Worm (Caenorhabditis elegans) whole organism, young adult: Measurements from ENCODE around the gene atf-8.
A peak's percentile ranks its signal among the peaks of the same experiment; 100 is the strongest.
"Not testable (repeated sequence)": the region's sequence is repeated elsewhere in the genome, so short reads cannot be mapped to it uniquely, and the experiment has no call there.

Experiments
- B0019.2 ChIP-seq: fragments of 200-800 bp; sonication (Bioruptor generic); conservative IDR thresholded peaks from 2 replicates; pipeline ENCODE4 v1.3.6; 2022; ENCODE audit warnings: missing genetic modification reagents, missing genetic modification characterization, missing compliant biosample characterization
- B0035.1 ChIP-seq: sonication (generic microtip); optimal IDR thresholded peaks from 2 replicates; lab custom pipeline; 2016; ENCODE audit warnings: missing genetic modification characterization, mild to moderate bottlenecking, missing compliant biosample characterization, missing genotype, missing genetic modification reagents
- D2030.7 ChIP-seq: fragments of 200-800 bp; sonication (Bioruptor generic); IDR thresholded peaks from 2 replicates; pipeline ENCODE4 v1.3.6; 2022; ENCODE audit warnings: missing genetic modification reagents, missing genetic modification characterization, missing compliant biosample characterization
- F33H1.4 ChIP-seq: fragments of 200-800 bp; sonication (Bioruptor generic); IDR thresholded peaks from 2 replicates; pipeline ENCODE4 v1.3.6; 2022; ENCODE audit warnings: missing genetic modification reagents, missing genetic modification characterization, missing compliant biosample characterization
- F55B11.4 ChIP-seq: sonication (generic microtip); optimal IDR thresholded peaks from 2 replicates; lab custom pipeline; 2016; ENCODE audit warnings: missing compliant biosample characterization, missing genetic modification characterization, borderline replicate concordance; ENCODE audit not compliant: insufficient read depth
- F57A8.1 ChIP-seq: fragments of 200-800 bp; sonication (Bioruptor generic); optimal IDR thresholded peaks from 2 replicates; lab custom pipeline; 2018; ENCODE audit warnings: mild to moderate bottlenecking, missing genetic modification characterization, moderate library complexity, missing compliant biosample characterization
- K11D2.4 ChIP-seq: fragments of 200-800 bp; sonication (Bioruptor generic); IDR thresholded peaks from 2 replicates; pipeline ENCODE4 v1.3.6; 2022; ENCODE audit warnings: missing genetic modification reagents, missing genetic modification characterization, missing compliant biosample characterization
- K12H6.12 ChIP-seq: fragments of 200-800 bp; sonication (Bioruptor generic); optimal IDR thresholded peaks from 2 replicates; lab custom pipeline; 2018; ENCODE audit warnings: mild to moderate bottlenecking, missing genetic modification characterization, missing compliant biosample characterization
- T26A5.8 ChIP-seq: sonication (generic microtip); optimal IDR thresholded peaks from 2 replicates; lab custom pipeline; 2016; ENCODE audit warnings: missing genetic modification characterization, missing compliant biosample characterization
- Y95B8A.8 ChIP-seq: fragments of 200-800 bp; sonication (Bioruptor generic); IDR thresholded peaks from 2 replicates; pipeline ENCODE4 v1.3.6; 2022; ENCODE audit warnings: missing genetic modification reagents, missing genetic modification characterization, missing compliant biosample characterization
- attf-6 ChIP-seq: fragments of 200-800 bp; sonication (Bioruptor generic); IDR thresholded peaks from 2 replicates; pipeline ENCODE4 v1.3.6; 2022; ENCODE audit warnings: missing genetic modification reagents, missing genetic modification characterization, missing compliant biosample characterization
- bed-2 ChIP-seq: fragments of 200-800 bp; sonication (Bioruptor generic); IDR thresholded peaks from 2 replicates; pipeline ENCODE4 v1.3.6; 2022; ENCODE audit warnings: missing genetic modification reagents, missing genetic modification characterization, missing compliant biosample characterization
- cebp-1 ChIP-seq, 2 experiments: fragments of 200-800 bp in 1 of 2; sonication (Bioruptor generic) in 1 of 2; sonication (generic microtip) in 1 of 2; IDR thresholded peaks in 1 of 2; optimal IDR thresholded peaks in 1 of 2; 2 replicates each; pipeline versions ENCODE4 v1.3.6 to Lab custom; 2017 to 2022; ENCODE audit warnings: missing compliant biosample characterization in 2 of 2, missing genetic modification characterization in 2 of 2, mild to moderate bottlenecking in 1 of 2, missing genetic modification reagents in 1 of 2, moderate library complexity in 1 of 2
- ceh-58 ChIP-seq: fragments of 200-800 bp; sonication (Bioruptor generic); IDR thresholded peaks from 2 replicates; pipeline ENCODE4 v1.3.6; 2022; ENCODE audit warnings: missing genetic modification characterization, missing compliant biosample characterization
- ceh-91 ChIP-seq: fragments of 200-800 bp; sonication (Bioruptor generic); IDR thresholded peaks from 2 replicates; pipeline ENCODE4 v1.3.6; 2022; ENCODE audit warnings: missing genetic modification reagents, missing genetic modification characterization, missing compliant biosample characterization
- efl-1 ChIP-seq: fragments of 150-350 bp; optimal IDR thresholded peaks from 2 replicates; lab custom pipeline; 2014; ENCODE audit warnings: missing biosample characterization, missing genetic modification reagents, missing genetic modification characterization
- egrh-3 ChIP-seq: fragments of 200-800 bp; sonication (Bioruptor generic); IDR thresholded peaks from 2 replicates; pipeline ENCODE4 v1.3.6; 2022; ENCODE audit warnings: missing genetic modification reagents, missing genetic modification characterization, missing compliant biosample characterization
- ekl-4 ChIP-seq: fragments of 200-800 bp; sonication (Bioruptor generic); IDR thresholded peaks from 2 replicates; pipeline ENCODE4 v1.3.6; 2022; ENCODE audit warnings: missing genetic modification reagents, missing genetic modification characterization, missing compliant biosample characterization
- hmg-1.2 ChIP-seq: fragments of 200-800 bp; sonication (Bioruptor generic); IDR thresholded peaks from 2 replicates; pipeline ENCODE4 v1.3.6; 2022; ENCODE audit warnings: missing genetic modification reagents, missing genetic modification characterization, missing compliant biosample characterization
- lin-40 ChIP-seq: sonication (generic microtip); optimal IDR thresholded peaks from 2 replicates; lab custom pipeline; 2016; ENCODE audit warnings: missing genetic modification characterization, mild to moderate bottlenecking, missing compliant biosample characterization, missing genotype, missing genetic modification reagents
- lin-54 ChIP-seq: fragments of 200-800 bp; sonication (Bioruptor generic); optimal IDR thresholded peaks from 2 replicates; lab custom pipeline; 2018; ENCODE audit warnings: mild to moderate bottlenecking, missing genetic modification characterization, missing compliant biosample characterization
- madf-10 ChIP-seq: sonication (generic microtip); optimal IDR thresholded peaks from 2 replicates; lab custom pipeline; 2016; ENCODE audit warnings: mild to moderate bottlenecking, missing genetic modification characterization, missing compliant biosample characterization
- madf-8 ChIP-seq: fragments of 200-800 bp; sonication (Bioruptor generic); conservative IDR thresholded peaks from 2 replicates; pipeline ENCODE4 v1.3.6; 2022; ENCODE audit warnings: missing genetic modification reagents, missing genetic modification characterization, missing compliant biosample characterization
- mcd-1 ChIP-seq: fragments of 200-800 bp; sonication (Bioruptor generic); IDR thresholded peaks from 2 replicates; pipeline ENCODE4 v1.3.6; 2022; ENCODE audit warnings: missing genetic modification reagents, missing genetic modification characterization, missing compliant biosample characterization
- nhr-27 ChIP-seq: fragments of 200-800 bp; sonication (Bioruptor generic); optimal IDR thresholded peaks from 2 replicates; lab custom pipeline; 2018; ENCODE audit warnings: mild to moderate bottlenecking, missing genetic modification characterization, moderate library complexity, missing compliant biosample characterization
- pbrm-1 ChIP-seq: fragments of 200-800 bp; sonication (Bioruptor generic); IDR thresholded peaks from 2 replicates; pipeline ENCODE4 v1.3.6; 2022; ENCODE audit warnings: missing genetic modification reagents, missing genetic modification characterization, missing compliant biosample characterization
- pha-4 ChIP-seq: fragments of 150-350 bp; sonication (generic microtip); optimal IDR thresholded peaks from 2 replicates; lab custom pipeline; 2014; ENCODE audit warnings: missing biosample characterization, missing genetic modification reagents, missing genetic modification characterization
- rec-8 ChIP-seq, 2 experiments: sonication (generic microtip); optimal IDR thresholded peaks; 2 replicates each; lab custom pipeline; 2016; ENCODE audit warnings: mild to moderate bottlenecking in 2 of 2, missing genetic modification characterization in 2 of 2, missing genetic modification reagents in 2 of 2, missing genotype in 2 of 2, missing biosample characterization in 1 of 2, missing compliant biosample characterization in 1 of 2, moderate library complexity in 1 of 2
- tbx-9 ChIP-seq: sonication (generic microtip); optimal IDR thresholded peaks from 2 replicates; lab custom pipeline; 2016; ENCODE audit warnings: borderline replicate concordance, missing genetic modification characterization, inconsistent platforms, missing compliant biosample characterization
- zfh-2 ChIP-seq: fragments of 200-800 bp; sonication (Bioruptor generic); conservative IDR thresholded peaks from 2 replicates; pipeline ENCODE4 v1.3.6; 2022; ENCODE audit warnings: missing genetic modification reagents, missing genetic modification characterization, missing compliant biosample characterization
- ztf-26 ChIP-seq: sonication (generic microtip); optimal IDR thresholded peaks from 2 replicates; lab custom pipeline; 2017; ENCODE audit warnings: missing genetic modification characterization, missing compliant biosample characterization
- ztf-3 ChIP-seq: fragments of 200-800 bp; sonication (Bioruptor generic); optimal IDR thresholded peaks from 2 replicates; lab custom pipeline; 2018; ENCODE audit warnings: mild to moderate bottlenecking, missing genetic modification characterization, missing compliant biosample characterization

atf-8 gene

ce11 chrV:6105374-6105773 lies at the start of gene atf-8:
Gene atf-8 (plus strand): TSS chrV:6105607.
- no peak for TF ChIP-seq K11D2.4 (GFP tag; lab: Robert Waterston, UW)
- TF ChIP-seq rec-8 (tag; optimal IDR thresholded peaks at IDR 0.05; lab: Kevin White, UChicago) = no peak
- TF ChIP-seq madf-10 (tag; lab: Kevin White, UChicago) = no peak
- no peak for TF ChIP-seq F57A8.1 (GFP tag; lab: Kevin White, UChicago)
- TF ChIP-seq zfh-2 (GFP tag; lab: Robert Waterston, UW) = peak; percentile 66
- TF ChIP-seq T26A5.8 = no peak

ce11 chrV:6063330-6063729 lies 42.1 kb upstream of the atf-8 start, which contains the start of gene Y38A10A.2:
Gene Y38A10A.2 (minus strand): TSS chrV:6063430.
- TF ChIP-seq lin-54 (GFP tag; lab: Kevin White, UChicago) (no peak), B0019.2 (GFP tag; lab: Robert Waterston, UW) (no peak), egrh-3 (GFP tag; lab: Robert Waterston, UW) (no peak), attf-6 (GFP tag; lab: Robert Waterston, UW) (no peak), bed-2 (GFP tag; lab: Robert Waterston, UW) (no peak), F55B11.4 (tag; lab: Kevin White, UChicago) (no peak), hmg-1.2 (GFP tag; lab: Robert Waterston, UW) (no peak)

- TF ChIP-seq mcd-1 (GFP tag; lab: Robert Waterston, UW) = no peak
- no peak for TF ChIP-seq K12H6.12 (tag; lab: Kevin White, UChicago)
- TF ChIP-seq cebp-1 (GFP tag; IDR thresholded peaks at IDR 0.05; lab: Robert Waterston, UW) = no peak
- TF ChIP-seq cebp-1 (tag; optimal IDR thresholded peaks at IDR 0.05; lab: Kevin White, UChicago) = no peak
- TF ChIP-seq pbrm-1 = no peak
- TF ChIP-seq ztf-3 (GFP tag; lab: Kevin White, UChicago) = no peak
- TF ChIP-seq nhr-27 (tag; lab: Kevin White, UChicago) = no peak
- TF ChIP-seq pha-4 (tag; lab: Kevin White, UChicago) = no peak
- no peak for TF ChIP-seq efl-1 (GFP tag; lab: Kevin White, UChicago)
- TF ChIP-seq Y95B8A.8 (GFP tag; lab: Robert Waterston, UW) = no peak
- TF ChIP-seq ceh-91 = no peak
- TF ChIP-seq ceh-58 (GFP tag; lab: Robert Waterston, UW) = no peak
- no peak for TF ChIP-seq B0035.1 (tag; lab: Kevin White, UChicago)
- TF ChIP-seq tbx-9 = no peak
Measured at ce11 chrV:6067112-6067511, 38.3 kb upstream of the atf-8 start, which contains the start of gene srh-10. Gene srh-10 (minus strand): TSS chrV:6067140.

- TF ChIP-seq lin-40 (tag; lab: Kevin White, UChicago); ztf-26; ekl-4 (GFP tag; lab: Robert Waterston, UW): not testable (repeated sequence)
Measured at ce11 chrV:6069968-6070367, 35.4 kb upstream of the atf-8 start, which contains the start of gene fbxa-214. Gene fbxa-214 (minus strand): TSS chrV:6070068.

- peak; percentile 21; the same call in 1 of the 2 replicates for TF ChIP-seq D2030.7 (GFP tag; lab: Robert Waterston, UW)
- TF ChIP-seq madf-8 = peak; percentile 41
- TF ChIP-seq F33H1.4 (GFP tag; lab: Robert Waterston, UW) = peak; percentile 73
- TF ChIP-seq egrh-3 (GFP tag; lab: Robert Waterston, UW) = peak; percentile 87; the same call in 1 of the 2 replicates
Measured at ce11 chrV:6071551-6071950, 33.9 kb upstream of the atf-8 start.
